Worm (Caenorhabditis elegans) whole organism, L2 larva: ENCODE measurements around the gene glb-16.

Experiments
- C34F6.9 ChIP-seq: fragments of 150-350 bp; optimal IDR thresholded peaks from 2 replicates; lab custom pipeline; 2014; ENCODE audit warnings: missing biosample characterization, missing genetic modification characterization
- F13H6.1 ChIP-seq: sonication (generic microtip); optimal IDR thresholded peaks from 2 replicates; lab custom pipeline; 2016; ENCODE audit warnings: missing genetic modification characterization, missing compliant biosample characterization
- R02D3.7 ChIP-seq: fragments of 150-350 bp; optimal IDR thresholded peaks from 2 replicates; lab custom pipeline; 2014; ENCODE audit warnings: missing biosample characterization, missing genetic modification characterization
- Y55F3AM.14 ChIP-seq: fragments of 200-800 bp; sonication (Bioruptor generic); optimal IDR thresholded peaks from 2 replicates; lab custom pipeline; 2018; ENCODE audit warnings: mild to moderate bottlenecking, missing genetic modification characterization, missing compliant biosample characterization
- ZK546.5 ChIP-seq: sonication (generic microtip); optimal IDR thresholded peaks from 2 replicates; lab custom pipeline; 2017; ENCODE audit warnings: missing biosample characterization, missing genetic modification characterization
- alr-1 ChIP-seq: fragments of 150-350 bp; optimal IDR thresholded peaks from 2 replicates; lab custom pipeline; 2014; ENCODE audit warnings: missing biosample characterization, missing genetic modification characterization
- aly-2 ChIP-seq: fragments of 150-350 bp; optimal IDR thresholded peaks from 2 replicates; lab custom pipeline; 2014; ENCODE audit warnings: missing biosample characterization, missing genetic modification characterization
- ama-1 ChIP-seq: fragments of 150-350 bp; optimal IDR thresholded peaks from 2 replicates; lab custom pipeline; 2018; ENCODE audit warnings: inconsistent platforms
- blmp-1 ChIP-seq: sonication (generic microtip); optimal IDR thresholded peaks from 2 replicates; lab custom pipeline; 2017; ENCODE audit warnings: missing genetic modification characterization, mild to moderate bottlenecking, missing compliant biosample characterization, antibody characterized with exemption, moderate library complexity; ENCODE audit not compliant: insufficient read depth
- ceh-16 ChIP-seq: fragments of 150-350 bp; optimal IDR thresholded peaks from 2 replicates; lab custom pipeline; 2014; ENCODE audit warnings: missing biosample characterization, missing genetic modification characterization
- ceh-82 ChIP-seq: fragments of 150-350 bp; optimal IDR thresholded peaks from 2 replicates; lab custom pipeline; 2014; ENCODE audit warnings: missing biosample characterization, missing genetic modification characterization
- crh-2 ChIP-seq: sonication (generic microtip); optimal IDR thresholded peaks from 2 replicates; lab custom pipeline; 2017; ENCODE audit warnings: missing biosample characterization, missing genetic modification characterization
- dmd-4 ChIP-seq: sonication (generic microtip); optimal IDR thresholded peaks from 2 replicates; lab custom pipeline; 2017; ENCODE audit warnings: missing biosample characterization, missing genetic modification characterization
- egl-27 ChIP-seq: sonication (generic microtip); optimal IDR thresholded peaks from 3 replicates; lab custom pipeline; 2017; ENCODE audit warnings: missing biosample characterization, missing genetic modification reagents, missing genetic modification characterization
- elt-1 ChIP-seq: fragments of 150-350 bp; optimal IDR thresholded peaks from 2 replicates; lab custom pipeline; 2014; ENCODE audit warnings: missing biosample characterization, missing genetic modification characterization
- elt-3 ChIP-seq: sonication (generic microtip); optimal IDR thresholded peaks from 2 replicates; lab custom pipeline; 2017; ENCODE audit warnings: missing biosample characterization, missing genetic modification characterization
- fos-1 ChIP-seq: fragments of 150-350 bp; optimal IDR thresholded peaks from 2 replicates; lab custom pipeline; 2014; ENCODE audit warnings: missing biosample characterization, missing genetic modification characterization
- gmeb-1 ChIP-seq: fragments of 150-350 bp; optimal IDR thresholded peaks from 2 replicates; lab custom pipeline; 2014; ENCODE audit warnings: missing biosample characterization, missing genetic modification characterization
- lin-11 ChIP-seq: fragments of 150-350 bp; sonication (generic microtip); optimal IDR thresholded peaks from 2 replicates; lab custom pipeline; 2014; ENCODE audit warnings: missing biosample characterization, missing genetic modification characterization, inconsistent platforms, mixed read lengths
- lin-13 ChIP-seq: fragments of 150-350 bp; optimal IDR thresholded peaks from 2 replicates; lab custom pipeline; 2014; ENCODE audit warnings: missing biosample characterization, missing genetic modification reagents, missing genetic modification characterization
- lin-39 ChIP-seq: fragments of 150-350 bp; optimal IDR thresholded peaks from 2 replicates; lab custom pipeline; 2014; ENCODE audit warnings: missing biosample characterization, missing genetic modification reagents, missing genetic modification characterization
- lsy-2 ChIP-seq, 2 experiments: fragments of 150-350 bp in 1 of 2; sonication (generic microtip) in 1 of 2; optimal IDR thresholded peaks; 2 replicates each; lab custom pipeline; 2014 to 2017; ENCODE audit warnings: missing biosample characterization in 2 of 2, missing genetic modification characterization in 2 of 2
- mab-5 ChIP-seq: fragments of 150-350 bp; optimal IDR thresholded peaks from 2 replicates; lab custom pipeline; 2014; ENCODE audit warnings: missing biosample characterization, missing genetic modification characterization
- mbf-1 ChIP-seq: sonication (generic microtip); optimal IDR thresholded peaks from 2 replicates; lab custom pipeline; 2017; ENCODE audit warnings: missing biosample characterization, missing genetic modification characterization
- mdl-1 ChIP-seq, 2 experiments: fragments of 150-350 bp in 1 of 2; sonication (generic microtip) in 1 of 2; optimal IDR thresholded peaks; 2 replicates each; lab custom pipeline; 2017; ENCODE audit warnings: missing biosample characterization in 2 of 2, missing genetic modification characterization in 2 of 2
- nhr-10 ChIP-seq: sonication (generic microtip); optimal IDR thresholded peaks from 2 replicates; lab custom pipeline; 2017; ENCODE audit warnings: missing biosample characterization, missing genetic modification characterization
- nhr-11 ChIP-seq: fragments of 150-350 bp; optimal IDR thresholded peaks from 2 replicates; lab custom pipeline; 2014; ENCODE audit warnings: missing biosample characterization, missing genetic modification characterization
- nhr-12 ChIP-seq: fragments of 150-350 bp; optimal IDR thresholded peaks from 2 replicates; lab custom pipeline; 2014; ENCODE audit warnings: missing biosample characterization, missing genetic modification characterization
- nhr-129 ChIP-seq: fragments of 150-350 bp; optimal IDR thresholded peaks from 2 replicates; lab custom pipeline; 2014; ENCODE audit warnings: missing biosample characterization, missing genetic modification characterization
- nhr-21 ChIP-seq: fragments of 150-350 bp; optimal IDR thresholded peaks from 2 replicates; lab custom pipeline; 2014; ENCODE audit warnings: missing biosample characterization, missing genetic modification characterization
- nhr-23 ChIP-seq: fragments of 150-350 bp; optimal IDR thresholded peaks from 2 replicates; lab custom pipeline; 2014; ENCODE audit warnings: missing biosample characterization, missing genetic modification reagents, missing genetic modification characterization
- nhr-25 ChIP-seq: fragments of 150-350 bp; sonication (generic microtip); optimal IDR thresholded peaks from 3 replicates; lab custom pipeline; 2014; ENCODE audit warnings: missing biosample characterization, missing genetic modification characterization
- nhr-6 ChIP-seq: fragments of 150-350 bp; optimal IDR thresholded peaks from 2 replicates; lab custom pipeline; 2014; ENCODE audit warnings: missing biosample characterization, missing genetic modification characterization
- nhr-77 ChIP-seq: fragments of 150-350 bp; optimal IDR thresholded peaks from 2 replicates; lab custom pipeline; 2014; ENCODE audit warnings: missing biosample characterization, missing genetic modification characterization
- peb-1 ChIP-seq: fragments of 150-350 bp; optimal IDR thresholded peaks from 2 replicates; lab custom pipeline; 2014; ENCODE audit warnings: missing biosample characterization, missing genetic modification characterization
- sem-4 ChIP-seq: fragments of 150-350 bp; optimal IDR thresholded peaks from 2 replicates; lab custom pipeline; 2014; ENCODE audit warnings: missing biosample characterization, missing genetic modification reagents, missing genetic modification characterization
- skn-1 ChIP-seq: sonication (generic microtip); optimal IDR thresholded peaks from 2 replicates; lab custom pipeline; 2017; ENCODE audit warnings: missing biosample characterization, missing genetic modification characterization
- sma-9 ChIP-seq, 2 experiments: fragments of 150-350 bp in 1 of 2; sonication (generic microtip) in 1 of 2; optimal IDR thresholded peaks; 2 replicates each; lab custom pipeline; 2014 to 2016; ENCODE audit warnings: missing genetic modification characterization in 2 of 2, mild to moderate bottlenecking in 1 of 2, missing biosample characterization in 1 of 2, missing compliant biosample characterization in 1 of 2, missing genetic modification reagents in 1 of 2, moderate library complexity in 1 of 2
- snpc-4 ChIP-seq: fragments of 150-350 bp; optimal IDR thresholded peaks from 2 replicates; lab custom pipeline; 2014; ENCODE audit warnings: missing biosample characterization, missing genetic modification characterization
- unc-39 ChIP-seq: fragments of 150-350 bp; optimal IDR thresholded peaks from 2 replicates; lab custom pipeline; 2014; ENCODE audit warnings: missing biosample characterization, missing genetic modification characterization
- unc-55 ChIP-seq: fragments of 150-350 bp; sonication (generic microtip); optimal IDR thresholded peaks from 3 replicates; lab custom pipeline; 2014; ENCODE audit warnings: missing biosample characterization, missing genetic modification reagents, missing genetic modification characterization
- unc-62 ChIP-seq: fragments of 150-350 bp; optimal IDR thresholded peaks from 2 replicates; lab custom pipeline; 2014; ENCODE audit warnings: missing biosample characterization, missing genetic modification reagents, missing genetic modification characterization
- zag-1 ChIP-seq: fragments of 150-350 bp; optimal IDR thresholded peaks from 2 replicates; lab custom pipeline; 2014; ENCODE audit warnings: missing biosample characterization, missing genetic modification characterization
- ztf-1 ChIP-seq: fragments of 200-800 bp; sonication (Bioruptor generic); conservative IDR thresholded peaks from 2 replicates; pipeline ENCODE4 v1.3.6; 2022; ENCODE audit warnings: missing genetic modification characterization, missing compliant biosample characterization
- ztf-11 ChIP-seq: sonication (generic microtip); optimal IDR thresholded peaks from 2 replicates; lab custom pipeline; 2017; ENCODE audit warnings: missing biosample characterization, missing genetic modification characterization
- ztf-4 ChIP-seq: fragments of 150-350 bp; optimal IDR thresholded peaks from 2 replicates; lab custom pipeline; 2014; ENCODE audit warnings: missing biosample characterization, missing genetic modification characterization

Gene glb-16

ce11 chrX:7507141-7507540, 32.8 kb downstream of the glb-16 start:
- TF ChIP-seq fos-1 (tag; lab: Kevin White, UChicago) (peak; percentile 10), unc-39 (tag; lab: Kevin White, UChicago) (no peak), mdl-1 (tag; optimal IDR thresholded peaks at IDR 0.05; lab: Kevin White, UChicago) (no peak)
- TF ChIP-seq, all 48 proteins: peak for 1

- TF ChIP-seq R02D3.7 (tag; lab: Kevin White, UChicago) (no peak), nhr-129 (tag; lab: Kevin White, UChicago) (no peak), nhr-21 (tag; lab: Kevin White, UChicago) (no peak), gmeb-1 (tag; lab: Kevin White, UChicago) (no peak)
These were observed 33.4 kb downstream of the glb-16 start, which contains the start of gene lgc-11 for ce11 chrX:7506533-7506932. Gene lgc-11, minus strand, starts transcription at chrX:7506633.

- TF ChIP-seq F13H6.1, result no peak
- no peak for TF ChIP-seq dmd-4 (tag; lab: Kevin White, UChicago)
- no peak for TF ChIP-seq nhr-12 (tag; lab: Kevin White, UChicago)
- no peak for TF ChIP-seq ztf-4 (tag; lab: Kevin White, UChicago)
- no peak for TF ChIP-seq ZK546.5 (tag; lab: Kevin White, UChicago)
- no peak for TF ChIP-seq peb-1 (tag; lab: Kevin White, UChicago)
These were observed 37.1 kb downstream of the glb-16 start, which contains the start of gene F48E3.6 for ce11 chrX:7502807-7503206. Gene F48E3.6, minus strand, starts transcription at chrX:7502907.

ce11 chrX:7500970-7501369, 39.0 kb downstream of the glb-16 start, which contains the start of gene uggt-1:
Gene uggt-1, minus strand, starts transcription at chrX:7500982.
- TF ChIP-seq lin-13 (peak; percentile 91), ZK546.5 (tag; lab: Kevin White, UChicago) (no peak), ama-1 (lab: Kevin White, UChicago) (no peak), ceh-16 (tag; lab: Kevin White, UChicago) (peak; percentile 27), ztf-11 (tag; lab: Kevin White, UChicago) (no peak), C34F6.9 (tag; lab: Kevin White, UChicago) (peak; percentile 90), fos-1 (tag; lab: Kevin White, UChicago) (peak; percentile 94), elt-3 (tag; lab: Kevin White, UChicago) (no peak), mbf-1 (tag; lab: Kevin White, UChicago) (no peak), gmeb-1 (tag; lab: Kevin White, UChicago) (no peak), peb-1 (tag; lab: Kevin White, UChicago) (no peak), R02D3.7 (tag; lab: Kevin White, UChicago) (no peak), nhr-129 (tag; lab: Kevin White, UChicago) (peak; percentile 88), alr-1 (tag; lab: Kevin White, UChicago) (peak; percentile 44), nhr-77 (tag; lab: Kevin White, UChicago) (peak; percentile 46), ceh-82 (tag; lab: Kevin White, UChicago) (peak; percentile 57), blmp-1 (tag; lab: Kevin White, UChicago) (no peak), nhr-11 (tag; lab: Kevin White, UChicago) (no peak), unc-55 (GFP tag; lab: Kevin White, UChicago) (peak; percentile 90), mdl-1 (tag; optimal IDR thresholded peaks at IDR 0.05; lab: Kevin White, UChicago) (peak; percentile 57 to 83), nhr-23 (tag; lab: Kevin White, UChicago) (no peak), lin-39 (tag; lab: Kevin White, UChicago) (no peak), Y55F3AM.14 (GFP tag; lab: Kevin White, UChicago) (peak; percentile 82), crh-2 (tag; lab: Kevin White, UChicago) (peak; percentile 99), nhr-6 (tag; lab: Kevin White, UChicago) (peak; percentile 82), ztf-4 (tag; lab: Kevin White, UChicago) (peak; percentile 88), unc-62 (GFP tag; lab: Kevin White, UChicago) (peak; percentile 52), F13H6.1 (peak; percentile 94), lin-11 (tag; lab: Kevin White, UChicago) (peak; percentile 97), unc-39 (tag; lab: Kevin White, UChicago) (no peak), dmd-4 (tag; lab: Kevin White, UChicago) (no peak), egl-27 (tag; lab: Kevin White, UChicago) (peak; percentile 86), nhr-25 (tag; lab: Kevin White, UChicago) (peak; percentile 82), lsy-2 (tag; optimal IDR thresholded peaks at IDR 0.05; lab: Kevin White, UChicago) (peak; percentile 80 to 94), aly-2 (tag; lab: Kevin White, UChicago) (no peak), snpc-4 (peak; percentile 55), sem-4 (tag; lab: Kevin White, UChicago) (peak; percentile 93), skn-1 (tag; lab: Kevin White, UChicago) (peak; percentile 69), nhr-10 (no peak), ztf-1 (no peak), nhr-12 (tag; lab: Kevin White, UChicago) (no peak), sma-9 (GFP tag; optimal IDR thresholded peaks at IDR 0.05; lab: Kevin White, UChicago) (peak; percentile 93), sma-9 (tag; optimal IDR thresholded peaks at IDR 0.05; lab: Kevin White, UChicago) (no peak), mab-5 (tag; lab: Kevin White, UChicago) (peak; percentile 79), elt-1 (tag; lab: Kevin White, UChicago) (no peak), zag-1 (peak; percentile 93), nhr-21 (tag; lab: Kevin White, UChicago) (peak; percentile 81)
